Worm (Caenorhabditis elegans): ENCODE results near the gene gen-1.
A peak's percentile ranks its signal among the peaks of the same experiment; 100 is the strongest.

ce11 chrIII:6206161-6206853, 41.7 kb downstream of the gen-1 start, which contains the start of the genes sna-3 and rps-3:
- peak; percentile 52 for TF ChIP-seq ceh-16 (tag; optimal IDR thresholded peaks at IDR 0.05)
- TF ChIP-seq zag-1 (tag; optimal IDR thresholded peaks at IDR 0.05), result peak; percentile 10
- TF ChIP-seq lin-13 (GFP tag; optimal IDR thresholded peaks at IDR 0.05), result peak; percentile 81
